Worm (Caenorhabditis elegans) whole organism, late embryonic: ENCODE measurements around the gene Y42G9A.3.

Experiments
- F13H6.1 ChIP-seq: sonication (generic microtip); optimal IDR thresholded peaks from 2 replicates; lab custom pipeline; 2016; ENCODE audit warnings: missing genetic modification characterization, missing compliant biosample characterization
- fkh-10 ChIP-seq: fragments of 150-350 bp; optimal IDR thresholded peaks from 2 replicates; lab custom pipeline; 2014; ENCODE audit warnings: missing biosample characterization, missing genetic modification reagents, missing genetic modification characterization
- hlh-8 ChIP-seq: sonication (generic microtip); optimal IDR thresholded peaks from 2 replicates; lab custom pipeline; 2016; ENCODE audit warnings: missing genotype, missing genetic modification characterization, missing compliant biosample characterization
- lin-11 ChIP-seq: fragments of 200-800 bp; sonication (Bioruptor generic); optimal IDR thresholded peaks from 2 replicates; lab custom pipeline; 2018; ENCODE audit warnings: mild to moderate bottlenecking, missing genetic modification characterization, missing compliant biosample characterization
- madf-2 ChIP-seq: sonication (generic microtip); optimal IDR thresholded peaks from 2 replicates; lab custom pipeline; 2017; ENCODE audit warnings: missing genetic modification characterization, missing compliant biosample characterization
- nhr-11 ChIP-seq: fragments of 150-350 bp; optimal IDR thresholded peaks from 2 replicates; lab custom pipeline; 2014; ENCODE audit warnings: missing biosample characterization, missing genetic modification characterization
- nhr-232 ChIP-seq: sonication (generic microtip); optimal IDR thresholded peaks from 2 replicates; lab custom pipeline; 2016; ENCODE audit warnings: missing genetic modification characterization, missing compliant biosample characterization
- pha-4 ChIP-seq: fragments of 150-350 bp; optimal IDR thresholded peaks from 2 replicates; lab custom pipeline; 2018; ENCODE audit warnings: missing biosample characterization, missing genetic modification reagents, missing genetic modification characterization
- sdc-2 ChIP-seq: sonication (generic microtip); optimal IDR thresholded peaks from 2 replicates; lab custom pipeline; 2016; ENCODE audit warnings: missing genotype, missing genetic modification characterization, missing compliant biosample characterization
- unc-55 ChIP-seq: sonication (generic microtip); optimal IDR thresholded peaks from 2 replicates; lab custom pipeline; 2017; ENCODE audit warnings: missing biosample characterization, missing genetic modification reagents, missing genetic modification characterization

DNA sequence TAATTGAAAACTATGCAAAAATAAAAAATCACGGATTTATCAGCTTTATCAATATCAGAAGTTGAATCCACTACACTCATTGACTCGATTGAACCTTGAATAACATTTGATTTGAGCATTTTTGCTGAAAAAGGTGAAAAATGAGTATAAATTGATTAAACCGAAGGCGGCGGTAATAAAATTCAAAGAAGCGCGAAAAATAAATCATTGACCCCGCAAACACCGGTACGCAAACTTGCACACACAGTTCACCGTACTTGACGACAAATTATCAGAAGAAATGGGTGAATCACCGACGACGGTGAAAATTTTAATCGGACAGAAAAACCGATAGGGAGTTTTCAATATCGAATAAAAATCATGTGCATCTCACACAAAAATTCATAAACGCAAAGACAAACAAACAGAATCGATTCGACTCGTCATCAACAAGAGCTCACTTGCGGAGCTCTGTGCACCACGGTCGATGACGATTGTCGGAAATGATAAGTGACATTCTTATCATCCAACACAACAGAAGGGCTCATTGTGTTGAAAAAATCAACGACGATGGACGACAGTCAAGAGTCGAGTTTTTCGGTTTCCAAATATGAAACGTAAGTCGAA lies 3.5 kb downstream of the Y42G9A.3 start, which contains the start of the genes wht-7 and Y42G9A.1:
- TF ChIP-seq nhr-11 (tag; lab: Kevin White, UChicago) (no peak), unc-55 (GFP tag; lab: Kevin White, UChicago) (no peak), F13H6.1 (tag; lab: Kevin White, UChicago) (no peak), hlh-8 (tag; lab: Kevin White, UChicago) (no peak), lin-11 (tag; lab: Kevin White, UChicago) (no peak), sdc-2 (tag; lab: Kevin White, UChicago) (no peak), nhr-232 (tag; lab: Kevin White, UChicago) (no peak), fkh-10 (GFP tag; lab: Kevin White, UChicago) (no peak), pha-4 (no peak), madf-2 (no peak)
